Worm (Caenorhabditis elegans) whole organism, L4 larva: Measurements from ENCODE around the gene F40F8.1.

ENCODE experiments used
- F44E2.7 ChIP-seq: fragments of 200-800 bp; sonication (Bioruptor generic); IDR thresholded peaks from 2 replicates; pipeline ENCODE4 v2.1.2; 2022; ENCODE audit warnings: missing genetic modification characterization, missing compliant biosample characterization
- R02D3.7 ChIP-seq: fragments of 150-350 bp; sonication (generic microtip); optimal IDR thresholded peaks from 3 replicates; lab custom pipeline; 2014; ENCODE audit warnings: missing biosample characterization, missing genetic modification characterization
- ceh-82 ChIP-seq: sonication (generic microtip); optimal IDR thresholded peaks from 2 replicates; lab custom pipeline; 2017; ENCODE audit warnings: missing biosample characterization, missing genetic modification characterization
- lin-15B ChIP-seq: fragments of 150-350 bp; sonication (generic microtip); optimal IDR thresholded peaks from 3 replicates; lab custom pipeline; 2014; ENCODE audit warnings: missing biosample characterization, missing genetic modification characterization
- mep-1 ChIP-seq: fragments of 150-350 bp; sonication (generic microtip); optimal IDR thresholded peaks from 3 replicates; lab custom pipeline; 2014; ENCODE audit warnings: missing biosample characterization, missing genetic modification characterization
- nhr-11 ChIP-seq: fragments of 150-350 bp; optimal IDR thresholded peaks from 2 replicates; lab custom pipeline; 2014; ENCODE audit warnings: missing biosample characterization, missing genetic modification characterization
- nhr-237 ChIP-seq: sonication (generic microtip); optimal IDR thresholded peaks from 2 replicates; lab custom pipeline; 2017; ENCODE audit warnings: missing biosample characterization, missing genetic modification characterization
- pha-4 ChIP-seq, 2 experiments: fragments of 150-350 bp in 1 of 2; fragments of 200-800 bp in 1 of 2; sonication (Bioruptor generic) in 1 of 2; IDR thresholded peaks in 1 of 2; optimal IDR thresholded peaks in 1 of 2; 2 replicates each; pipeline versions ENCODE4 v1.3.6 to Lab custom; 2014 to 2022; ENCODE audit warnings: missing genetic modification characterization in 2 of 2, missing genetic modification reagents in 2 of 2, missing biosample characterization in 1 of 2, missing compliant biosample characterization in 1 of 2
- unc-39 ChIP-seq: sonication (generic microtip); optimal IDR thresholded peaks from 2 replicates; lab custom pipeline; 2017; ENCODE audit warnings: missing biosample characterization, missing genetic modification characterization
- unc-62 ChIP-seq, 3 experiments: fragments of 150-350 bp in 1 of 3; sonication (generic microtip); optimal IDR thresholded peaks in 2 of 3; peaks in 1 of 3; 1 replicate in 1 of 3; 2 replicates in 2 of 3; lab custom pipeline; 2014 to 2017; ENCODE audit warnings: missing biosample characterization in 3 of 3, missing genetic modification characterization in 3 of 3, missing genetic modification reagents in 3 of 3, missing genotype in 1 of 3

ce11 chrII:11154957-11155356 lies 27.5 kb downstream of the F40F8.1 start:
- no peak for TF ChIP-seq lin-15B
- no peak for TF ChIP-seq ceh-82
- no peak for TF ChIP-seq pha-4 (GFP tag; IDR thresholded peaks at IDR 0.05; lab: Robert Waterston, UW)
- no peak for TF ChIP-seq pha-4 (tag; optimal IDR thresholded peaks at IDR 0.05; lab: Kevin White, UChicago)
- TF ChIP-seq nhr-11 (tag; lab: Kevin White, UChicago) = no peak
- TF ChIP-seq mep-1 (tag; lab: Kevin White, UChicago) = no peak
- TF ChIP-seq F44E2.7 = no peak
- no peak for TF ChIP-seq unc-62 (GFP tag; optimal IDR thresholded peaks at IDR 0.05 in 1 of 2; lab: Kevin White, UChicago)
- TF ChIP-seq unc-62 (tag; optimal IDR thresholded peaks at IDR 0.05; lab: Kevin White, UChicago) = no peak
- TF ChIP-seq nhr-237 = no peak
- no peak for TF ChIP-seq R02D3.7 (tag; lab: Kevin White, UChicago)
- no peak for TF ChIP-seq unc-39 (tag; lab: Kevin White, UChicago)
